Worm (Caenorhabditis elegans): ENCODE data around the gene D1005.5.

DNA sequence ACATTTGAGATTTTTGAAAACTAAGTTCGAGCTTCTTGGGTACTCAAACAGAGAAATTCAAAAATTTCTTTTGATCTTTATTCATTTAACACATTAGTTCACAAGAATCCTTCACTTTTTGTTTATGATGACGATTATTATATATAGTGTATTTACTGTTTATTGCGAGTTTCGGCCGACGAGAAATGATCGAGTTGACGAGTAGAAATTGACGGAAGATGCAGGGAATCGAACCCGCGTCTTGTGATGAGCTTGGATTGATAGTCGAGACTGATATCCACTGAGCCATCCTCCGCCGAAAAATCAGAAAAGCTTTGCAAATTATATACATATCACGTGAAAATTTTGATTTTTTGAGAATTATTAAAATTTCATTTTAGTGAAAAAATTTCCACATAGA lies 1.0 kb upstream of the D1005.5 start:
- TF ChIP-seq fos-1 (tag; optimal IDR thresholded peaks at IDR 0.05) (no peak), pha-4 (GFP tag; IDR thresholded peaks at IDR 0.05) (no peak), pha-4 (tag; optimal IDR thresholded peaks at IDR 0.05) (no peak), zfp-2 (tag; optimal IDR thresholded peaks at IDR 0.05) (no peak), spr-1 (tag; optimal IDR thresholded peaks at IDR 0.05) (no peak), lin-39 (tag; optimal IDR thresholded peaks at IDR 0.05) (no peak), aly-2 (tag; optimal IDR thresholded peaks at IDR 0.05) (no peak), duxl-1 (tag; optimal IDR thresholded peaks at IDR 0.05; ENCODE audit: poor library complexity) (no peak), ama-1 (optimal IDR thresholded peaks at IDR 0.05) (no peak)

All from whole organism, L4 larva.